Fruit fly (Drosophila melanogaster): ENCODE results near the gene CheA87a.

The CheA87a gene

DNA sequence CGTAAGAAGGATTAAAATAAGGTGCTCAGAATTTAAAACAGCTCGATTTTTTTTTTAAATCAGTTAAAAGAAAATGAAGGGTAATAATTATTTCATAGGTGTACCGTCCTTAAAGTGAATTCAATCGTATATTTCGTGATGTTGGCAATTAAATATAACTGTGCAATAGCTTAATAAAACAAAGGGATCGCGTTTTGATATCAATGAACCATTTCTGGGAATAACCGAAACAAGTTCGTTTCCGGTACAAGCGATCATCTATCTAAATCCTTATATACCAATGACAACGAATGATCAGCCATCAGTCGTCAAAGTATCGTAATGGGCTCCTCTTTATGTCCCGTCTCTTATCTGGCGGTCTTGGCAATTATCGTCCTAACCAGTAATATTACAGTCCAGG lies at the start of gene CheA87a:
Gene CheA87a, plus strand, starts transcription at position 301 of the 400 bp plus-strand sequence.
- TF ChIP-seq h (optimal IDR thresholded peaks at IDR 0.05) (no peak), Sin3A (optimal IDR thresholded peaks at IDR 0.05) (no peak), ttk (optimal IDR thresholded peaks at IDR 0.05) (no peak)

DNA sequence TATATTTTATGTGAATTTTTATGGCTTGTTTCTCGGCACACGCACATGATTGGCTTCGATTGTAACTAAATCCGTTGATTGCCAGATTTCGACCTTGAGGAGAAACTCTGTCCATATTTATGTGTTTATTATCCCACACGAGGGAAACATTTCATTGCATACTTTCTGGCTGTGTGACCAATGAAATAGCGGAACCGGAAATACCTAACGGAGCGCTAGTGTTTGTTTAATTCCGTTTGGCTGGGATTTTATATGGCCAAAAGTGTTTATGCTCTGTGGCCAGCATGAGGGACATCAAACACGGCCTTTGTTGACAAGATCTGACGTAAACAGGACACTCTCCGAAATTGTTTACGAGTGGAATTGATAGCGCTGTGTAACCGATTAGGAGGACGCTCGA lies 49.6 kb upstream of the CheA87a start:
- TF ChIP-seq h (optimal IDR thresholded peaks at IDR 0.05) (no peak), Myc (optimal IDR thresholded peaks at IDR 0.05) (no peak), insv (optimal IDR thresholded peaks at IDR 0.05) (no peak), ttk (optimal IDR thresholded peaks at IDR 0.05) (no peak), Sin3A (optimal IDR thresholded peaks at IDR 0.05) (no peak), psq (optimal IDR thresholded peaks at IDR 0.05) (no peak)

DNA sequence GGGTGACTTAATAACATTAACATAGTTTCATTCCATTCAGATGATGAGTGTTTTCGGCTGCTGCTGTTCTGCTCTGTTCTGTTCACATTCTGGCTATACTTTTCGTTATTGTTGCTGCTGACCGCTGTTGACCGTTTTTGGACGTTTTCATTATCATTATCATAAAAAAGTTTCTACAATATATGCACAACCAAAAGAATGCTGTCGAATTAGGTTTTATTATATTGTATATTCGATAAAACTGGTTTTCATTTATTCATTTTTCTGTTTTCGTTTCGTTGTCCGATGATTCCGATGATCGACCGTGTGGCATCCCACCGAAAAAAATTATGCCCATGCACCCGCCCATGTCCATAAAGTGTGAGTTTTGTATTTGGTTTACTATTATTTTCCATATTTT lies 36.4 kb upstream of the CheA87a start:
- no peak for TF ChIP-seq ttk (optimal IDR thresholded peaks at IDR 0.05)
- no peak for TF ChIP-seq insv (optimal IDR thresholded peaks at IDR 0.05)
- no peak for TF ChIP-seq Myc (optimal IDR thresholded peaks at IDR 0.05)
- TF ChIP-seq Sin3A (optimal IDR thresholded peaks at IDR 0.05) = no peak
- TF ChIP-seq h (optimal IDR thresholded peaks at IDR 0.05) = no peak
- no peak for TF ChIP-seq psq (optimal IDR thresholded peaks at IDR 0.05)

DNA sequence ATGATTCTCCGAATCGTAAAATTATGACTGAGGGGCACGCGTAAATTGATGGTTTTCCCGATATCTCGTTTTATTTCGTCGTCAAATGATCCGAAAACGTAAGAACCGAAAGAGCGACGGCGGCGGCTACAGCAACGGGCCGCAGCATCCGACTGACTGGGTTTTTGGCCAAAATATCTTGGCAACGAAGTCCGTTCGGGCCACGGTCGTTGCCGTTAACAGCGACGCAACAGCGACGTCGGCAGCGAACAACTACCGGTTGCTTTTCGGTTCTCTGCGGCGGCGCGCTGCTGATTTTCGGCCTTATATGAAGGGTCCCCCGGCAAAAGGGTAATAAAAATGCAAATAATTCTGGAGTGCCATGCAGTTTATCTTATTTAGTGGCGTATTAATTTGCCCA lies 35.4 kb upstream of the CheA87a start, which contains the start of gene PK2-R2:
Gene PK2-R2, minus strand, starts transcription at position 160 of the 400 bp plus-strand sequence.
- TF ChIP-seq ttk (optimal IDR thresholded peaks at IDR 0.05) = no peak
- no peak for TF ChIP-seq insv (optimal IDR thresholded peaks at IDR 0.05)
- TF ChIP-seq h (optimal IDR thresholded peaks at IDR 0.05) = no peak
- no peak for TF ChIP-seq Myc (optimal IDR thresholded peaks at IDR 0.05)
- no peak for TF ChIP-seq Sin3A (optimal IDR thresholded peaks at IDR 0.05)
- TF ChIP-seq psq (optimal IDR thresholded peaks at IDR 0.05) = no peak

DNA sequence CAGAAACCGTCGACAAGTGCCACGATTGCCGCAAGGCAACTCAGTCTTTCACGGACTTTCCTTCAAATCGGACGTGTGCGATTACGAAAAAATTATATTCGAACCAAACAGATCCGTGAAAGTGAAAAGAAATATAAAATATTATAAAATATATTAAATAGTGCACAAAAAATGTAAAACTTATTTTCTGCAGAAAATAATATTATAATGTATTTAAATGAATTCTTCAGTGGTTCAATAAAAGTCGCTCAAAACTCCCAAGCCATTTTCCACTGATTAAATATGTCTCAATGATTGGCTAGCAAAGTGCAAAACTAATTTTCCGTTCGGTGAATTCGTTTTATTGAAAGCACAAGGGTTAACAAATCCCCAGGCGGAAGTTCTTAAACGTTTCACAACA lies 31.4 kb upstream of the CheA87a start, which contains the start of gene PK2-R1:
Gene PK2-R1, plus strand, starts transcription at position 301 of the 400 bp plus-strand sequence.
- TF ChIP-seq ttk (optimal IDR thresholded peaks at IDR 0.05) (no peak), h (optimal IDR thresholded peaks at IDR 0.05) (no peak), insv (optimal IDR thresholded peaks at IDR 0.05) (no peak)

DNA sequence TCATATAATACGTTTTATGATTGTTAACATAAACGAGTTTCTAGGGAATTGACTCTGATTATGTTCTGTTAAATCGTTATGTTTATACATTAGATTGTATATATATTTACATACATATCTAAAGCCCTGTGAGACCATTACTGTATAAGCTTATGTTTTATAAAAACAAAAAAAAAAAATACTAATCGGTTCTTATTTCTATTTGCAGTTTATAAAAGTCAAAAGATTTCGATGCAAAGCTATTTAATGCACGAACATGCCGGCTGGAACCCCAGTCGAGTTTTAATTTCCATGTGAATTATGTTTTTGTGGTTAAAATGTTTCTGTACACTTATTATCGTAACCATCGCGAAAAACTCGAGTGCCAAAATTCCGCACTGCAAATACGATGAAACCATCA lies 16.1 kb upstream of the CheA87a start, which contains the start of gene mthl12:
Gene mthl12, plus strand, starts transcription at position 301 of the 400 bp plus-strand sequence.
- TF ChIP-seq insv (optimal IDR thresholded peaks at IDR 0.05) (no peak), psq (optimal IDR thresholded peaks at IDR 0.05) (no peak), ttk (optimal IDR thresholded peaks at IDR 0.05) (no peak), Myc (optimal IDR thresholded peaks at IDR 0.05) (no peak)

DNA sequence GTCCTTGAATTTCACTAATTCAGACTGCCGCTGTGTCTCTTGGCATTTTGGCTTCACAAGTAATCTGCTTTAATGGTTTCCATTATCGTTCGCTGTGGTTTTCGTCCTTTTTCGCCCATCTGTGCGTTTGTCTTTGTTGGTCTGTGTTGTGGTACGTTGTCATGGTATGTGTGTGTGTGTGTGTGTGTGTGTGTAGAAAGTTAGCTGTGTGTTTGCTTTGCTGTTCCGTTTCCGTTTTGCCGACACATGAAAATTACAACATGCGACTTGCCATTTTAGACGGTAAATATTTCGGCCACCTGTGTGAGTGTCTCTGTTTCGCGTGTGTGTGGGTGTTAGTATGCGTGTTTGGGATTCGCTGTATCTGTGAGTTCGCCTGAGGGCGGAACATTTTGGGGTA lies 12.5 kb upstream of the CheA87a start:
- TF ChIP-seq h (optimal IDR thresholded peaks at IDR 0.05) (no peak), psq (optimal IDR thresholded peaks at IDR 0.05) (no peak), ttk (optimal IDR thresholded peaks at IDR 0.05) (no peak), Sin3A (optimal IDR thresholded peaks at IDR 0.05) (no peak), Myc (optimal IDR thresholded peaks at IDR 0.05) (no peak), insv (optimal IDR thresholded peaks at IDR 0.05) (no peak)

DNA sequence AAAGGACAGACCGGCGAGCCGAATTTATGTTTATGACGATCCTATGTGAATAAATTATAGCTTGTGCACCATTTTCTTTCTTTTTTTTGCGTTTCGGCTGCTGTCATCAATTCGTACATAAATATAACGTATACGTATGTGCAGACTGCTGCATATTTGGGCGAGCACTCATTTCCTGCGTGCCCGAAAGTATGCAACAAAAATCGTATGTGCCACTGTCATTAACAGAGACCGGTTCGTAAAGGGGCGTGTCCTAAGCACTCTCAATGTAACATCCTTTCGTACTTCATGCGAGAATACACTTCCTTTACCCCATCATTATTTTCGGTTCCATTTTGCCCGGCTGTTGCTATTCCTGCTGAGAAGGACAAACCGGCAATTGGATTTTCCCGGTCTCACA lies 9.3 kb upstream of the CheA87a start:
- TF ChIP-seq psq (optimal IDR thresholded peaks at IDR 0.05) = no peak
- TF ChIP-seq insv (optimal IDR thresholded peaks at IDR 0.05) = no peak
- no peak for TF ChIP-seq ttk (optimal IDR thresholded peaks at IDR 0.05)
- no peak for TF ChIP-seq Myc (optimal IDR thresholded peaks at IDR 0.05)
- no peak for TF ChIP-seq Sin3A (optimal IDR thresholded peaks at IDR 0.05)
- no peak for TF ChIP-seq h (optimal IDR thresholded peaks at IDR 0.05)

DNA sequence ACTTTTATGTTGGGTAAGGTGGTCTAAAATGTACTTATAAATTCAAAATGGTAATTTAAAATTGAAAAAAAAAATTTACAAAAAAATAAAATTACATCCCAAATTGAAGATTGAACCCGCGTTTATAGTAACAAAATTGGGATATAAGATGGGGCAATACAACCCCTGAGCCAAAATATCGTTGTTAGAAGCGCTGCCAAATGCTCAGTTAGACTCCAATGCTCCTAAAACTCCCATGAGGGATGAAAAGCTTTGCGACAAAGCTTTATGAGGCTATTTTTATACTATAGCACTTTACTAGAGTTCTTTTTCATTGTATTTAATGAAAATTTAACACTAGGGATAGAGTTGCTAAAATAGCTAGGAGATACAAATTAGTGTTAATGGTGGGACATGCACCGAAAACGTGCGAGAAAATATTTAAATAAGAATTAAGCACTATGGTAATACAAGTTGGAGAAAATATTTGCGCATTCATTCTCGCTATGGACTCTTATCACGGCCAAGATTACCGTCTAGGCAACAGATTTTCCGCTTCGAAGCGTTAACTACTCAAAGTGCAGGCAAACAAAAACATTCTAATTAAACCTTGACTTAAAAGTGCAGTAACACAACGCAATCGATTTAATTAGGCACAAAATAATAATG lies 6.0 kb upstream of the CheA87a start:
- TF ChIP-seq psq (optimal IDR thresholded peaks at IDR 0.05) = no peak

DNA sequence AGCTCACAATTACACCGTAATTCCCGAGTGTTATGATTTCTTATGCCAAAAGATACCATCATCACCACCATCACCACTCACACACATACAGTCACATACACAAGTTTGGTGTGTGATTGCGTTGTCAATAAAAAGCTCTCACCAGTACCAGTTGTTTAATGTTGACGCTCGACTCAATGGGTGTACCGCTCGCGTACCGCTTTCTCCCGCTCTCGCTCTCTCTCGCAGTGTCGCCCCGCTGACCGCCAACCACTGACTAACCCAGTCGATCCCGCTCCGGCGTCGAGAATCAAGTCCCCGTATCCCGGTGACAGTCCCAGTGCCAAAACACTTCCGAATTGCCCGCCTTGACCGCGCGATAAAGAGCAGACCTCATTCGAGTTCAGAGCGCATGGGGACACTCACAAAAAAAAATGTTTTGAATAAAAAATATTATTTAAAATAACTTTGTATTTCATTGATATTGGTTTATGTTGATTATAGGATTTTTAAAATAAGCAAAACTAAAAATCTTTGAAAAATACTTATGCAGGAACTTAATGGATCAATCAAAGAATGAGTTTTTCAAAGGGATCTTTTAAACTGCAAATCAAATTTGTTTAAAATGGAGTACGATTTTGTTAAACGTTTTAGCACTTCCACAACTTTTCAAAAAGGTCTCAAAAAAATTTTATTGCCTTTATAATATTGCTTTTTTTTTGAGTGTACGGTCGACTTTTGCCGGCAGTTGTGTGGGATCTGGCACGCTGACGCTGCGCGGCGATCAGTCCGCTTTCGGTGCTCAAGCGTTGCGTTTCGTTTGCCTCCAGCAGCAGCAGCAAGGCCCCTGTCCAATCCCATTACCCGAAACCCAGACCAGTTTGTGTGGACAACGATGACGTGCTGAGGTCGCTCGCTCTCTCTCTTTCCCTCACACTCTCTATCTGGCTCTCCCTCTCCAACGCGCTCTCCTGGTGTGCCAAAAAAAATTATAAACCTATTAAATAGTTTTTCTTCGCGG lies 5.0 kb upstream of the CheA87a start, which contains the start of gene Dic1:
Gene Dic1, plus strand, starts transcription at position 764 of the 1,000 bp plus-strand sequence.
- TF ChIP-seq psq (optimal IDR thresholded peaks at IDR 0.05) (no peak), insv (optimal IDR thresholded peaks at IDR 0.05) (no peak), Myc (optimal IDR thresholded peaks at IDR 0.05) (no peak), h (optimal IDR thresholded peaks at IDR 0.05) (no peak), Sin3A (optimal IDR thresholded peaks at IDR 0.05) (no peak), ttk (optimal IDR thresholded peaks at IDR 0.05) (no peak)

DNA sequence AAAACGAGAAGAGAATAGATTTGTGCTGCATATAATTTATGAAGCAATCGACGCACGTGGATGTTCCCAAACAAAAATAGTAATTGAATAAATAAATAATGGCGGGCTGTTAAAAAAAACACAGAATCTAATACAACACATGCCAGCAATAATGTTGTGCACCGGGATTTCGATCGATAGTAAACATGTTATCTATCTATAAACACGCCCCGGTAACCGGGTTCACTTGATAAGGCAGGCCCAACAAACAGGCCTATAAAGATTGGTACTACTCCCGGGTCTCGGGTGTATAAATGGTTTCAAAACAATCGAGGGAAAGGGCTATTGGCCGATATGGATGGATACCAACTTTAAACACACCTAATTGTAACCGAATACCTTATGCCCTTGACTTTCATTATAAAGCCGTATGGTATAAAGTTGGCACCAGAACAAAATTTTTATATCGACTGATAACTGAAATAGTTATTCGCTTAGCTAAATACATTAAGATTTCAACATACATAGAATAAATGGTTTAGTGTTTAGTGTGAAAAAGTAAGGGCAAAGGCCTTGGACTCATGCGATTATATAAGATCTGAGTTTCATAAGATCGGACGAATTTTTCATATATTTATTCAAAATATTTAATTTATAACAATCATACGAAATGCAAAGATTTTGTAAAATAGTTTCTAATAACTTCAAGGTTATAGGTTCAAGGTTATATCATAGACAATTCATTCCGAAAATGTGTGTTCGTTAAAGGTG lies 3.6 kb upstream of the CheA87a start:
- no peak for TF ChIP-seq Sin3A (optimal IDR thresholded peaks at IDR 0.05)
- TF ChIP-seq Myc (optimal IDR thresholded peaks at IDR 0.05) = no peak
- TF ChIP-seq h (optimal IDR thresholded peaks at IDR 0.05) = no peak
- TF ChIP-seq insv (optimal IDR thresholded peaks at IDR 0.05) = no peak
- TF ChIP-seq ttk (optimal IDR thresholded peaks at IDR 0.05) = no peak
- no peak for TF ChIP-seq psq (optimal IDR thresholded peaks at IDR 0.05)
